Fruit fly (Drosophila melanogaster): ENCODE measurements around the gene CG8028.
A peak's percentile ranks its signal among the peaks of the same experiment; 100 is the strongest.

CG8028 gene

dm6 chrX:19276489-19277117 is 3.5 kb downstream of the CG8028 start, which contains the start of the genes CG32537 and CG32536 (continued):
- TF ChIP-seq CG10979 (tag; optimal IDR thresholded peaks at IDR 0.05) (no peak), slou (GFP tag; optimal IDR thresholded peaks at IDR 0.05) (no peak), dm (GFP tag; optimal IDR thresholded peaks at IDR 0.05) (no peak), pita (GFP tag; optimal IDR thresholded peaks at IDR 0.05) (no peak), pum (GFP tag; optimal IDR thresholded peaks at IDR 0.05) (no peak), eve (GFP tag; optimal IDR thresholded peaks at IDR 0.05) (no peak), lbe (GFP tag; optimal IDR thresholded peaks at IDR 0.05) (no peak), sens (GFP tag) (peak; percentile 45), phol (tag; optimal IDR thresholded peaks at IDR 0.05) (peak; percentile 17), CG6765 (GFP tag; optimal IDR thresholded peaks at IDR 0.05) (no peak), cato (GFP tag; optimal IDR thresholded peaks at IDR 0.05; ENCODE audit: borderline replicate concordance) (no peak), gcm (GFP tag; optimal IDR thresholded peaks at IDR 0.05) (no peak), E2f1 (GFP tag; IDR thresholded peaks at IDR 0.05) (no peak), Sox102F (GFP tag; optimal IDR thresholded peaks at IDR 0.05) (no peak), chn (GFP tag; optimal IDR thresholded peaks at IDR 0.05) (no peak), sob (GFP tag; IDR thresholded peaks at IDR 0.05) (no peak), Hsf (GFP tag; optimal IDR thresholded peaks at IDR 0.05) (no peak), CG11093 (GFP tag; IDR thresholded peaks at IDR 0.05) (no peak), fd96Cb (tag; optimal IDR thresholded peaks at IDR 0.05) (no peak), lmd (GFP tag; IDR thresholded peaks at IDR 0.05) (no peak), Myb (GFP tag; optimal IDR thresholded peaks at IDR 0.05) (peak; percentile 89), Antp (GFP tag; optimal IDR thresholded peaks at IDR 0.05) (no peak), run (tag; optimal IDR thresholded peaks at IDR 0.05) (no peak), cg (GFP tag; optimal IDR thresholded peaks at IDR 0.05) (no peak), croc (GFP tag; conservative IDR thresholded peaks at IDR 0.05) (no peak), Taf1 (GFP tag; IDR thresholded peaks at IDR 0.05) (no peak), CG12155 (GFP tag; optimal IDR thresholded peaks at IDR 0.05) (no peak), D19B (GFP tag; optimal IDR thresholded peaks at IDR 0.05) (no peak), ac (GFP tag; optimal IDR thresholded peaks at IDR 0.05) (no peak), Eip74EF (GFP tag; optimal IDR thresholded peaks at IDR 0.05) (no peak), Ets65A (GFP tag) (no peak), knrl (GFP tag; IDR thresholded peaks at IDR 0.05; ENCODE audit: partially characterized antibody) (no peak), Hr3 (GFP tag; optimal IDR thresholded peaks at IDR 0.05) (no peak), CG12744 (GFP tag; optimal IDR thresholded peaks at IDR 0.05) (no peak), CG7839 (tag; optimal IDR thresholded peaks at IDR 0.05) (no peak), seq (GFP tag; IDR thresholded peaks at IDR 0.05) (no peak), CG3726 (GFP tag; IDR thresholded peaks at IDR 0.05) (no peak), Blimp-1 (GFP tag; optimal IDR thresholded peaks at IDR 0.05) (no peak), Spps (tag; optimal IDR thresholded peaks at IDR 0.05) (no peak), eyg (GFP tag; optimal IDR thresholded peaks at IDR 0.05) (no peak), Med (GFP tag) (peak; percentile 66), Lim3 (GFP tag; IDR thresholded peaks at IDR 0.05) (no peak), E2f2 (GFP tag; IDR thresholded peaks at IDR 0.05) (peak; percentile 53), Doc2 (GFP tag; IDR thresholded peaks at IDR 0.05) (no peak), Drgx (GFP tag; IDR thresholded peaks at IDR 0.05) (no peak), bcd (GFP tag; optimal IDR thresholded peaks at IDR 0.05) (no peak), CG14710 (tag; optimal IDR thresholded peaks at IDR 0.05) (peak; percentile 4), crol (GFP tag; IDR thresholded peaks at IDR 0.05) (no peak), B-H1 (GFP tag; IDR thresholded peaks at IDR 0.05) (no peak), hkb (optimal IDR thresholded peaks at IDR 0.05) (no peak), hkb (GFP tag; IDR thresholded peaks at IDR 0.05) (no peak), Nf-YC (tag; optimal IDR thresholded peaks at IDR 0.05) (no peak)
